Fruit fly (Drosophila melanogaster) whole organism, prepupa: ENCODE results near the gene Ubr3.
A peak's percentile ranks its signal among the peaks of the same experiment; 100 is the strongest.

ENCODE experiments used
- CG10631 ChIP-seq: fragments of 200-800 bp; sonication (Bioruptor generic); optimal IDR thresholded peaks from 2 replicates; lab custom pipeline; 2016; ENCODE audit warnings: missing biosample characterization, missing genetic modification characterization
- CG10669 ChIP-seq: fragments of 200-800 bp; sonication (Bioruptor generic); optimal IDR thresholded peaks from 3 replicates; lab custom pipeline; 2018; ENCODE audit warnings: missing biosample characterization, mild to moderate bottlenecking, missing genetic modification characterization, moderate library complexity
- CG11294 ChIP-seq: fragments of 200-800 bp; sonication (Bioruptor generic); IDR thresholded peaks from 2 replicates; pipeline ENCODE4 v1.3.6; 2022; ENCODE audit warnings: missing biosample characterization, missing genetic modification characterization
- CG11762 ChIP-seq: fragments of 200-800 bp; sonication (Bioruptor generic); optimal IDR thresholded peaks from 3 replicates; lab custom pipeline; 2016; ENCODE audit warnings: missing biosample characterization, missing genetic modification characterization; ENCODE audit not compliant: insufficient read depth
- CG11902 ChIP-seq: fragments of 200-800 bp; sonication (Bioruptor generic); optimal IDR thresholded peaks from 3 replicates; lab custom pipeline; 2016; ENCODE audit warnings: missing biosample characterization, missing genetic modification characterization
- CG15336 ChIP-seq: fragments of 200-800 bp; sonication (Bioruptor generic); IDR thresholded peaks from 2 replicates; pipeline ENCODE4 v1.3.6; 2022; ENCODE audit warnings: missing biosample characterization, missing genetic modification characterization
- CG16779 ChIP-seq: fragments of 200-800 bp; sonication (Bioruptor generic); optimal IDR thresholded peaks from 3 replicates; lab custom pipeline; 2017; ENCODE audit warnings: missing biosample characterization, mild to moderate bottlenecking, missing genetic modification characterization
- CG31627 ChIP-seq: fragments of 200-800 bp; sonication (Bioruptor generic); optimal IDR thresholded peaks from 3 replicates; lab custom pipeline; 2016; ENCODE audit warnings: missing biosample characterization, missing genetic modification characterization
- CG32006 ChIP-seq: fragments of 200-800 bp; sonication (Bioruptor generic); optimal IDR thresholded peaks from 3 replicates; lab custom pipeline; 2017; ENCODE audit warnings: missing biosample characterization, mild to moderate bottlenecking, missing genetic modification characterization
- CG34406 ChIP-seq: fragments of 200-800 bp; sonication (Bioruptor generic); optimal IDR thresholded peaks from 3 replicates; lab custom pipeline; 2016; ENCODE audit warnings: missing biosample characterization, missing genetic modification characterization
- CG3919 ChIP-seq: fragments of 200-800 bp; sonication (Bioruptor generic); optimal IDR thresholded peaks from 3 replicates; lab custom pipeline; 2016; ENCODE audit warnings: missing biosample characterization, missing genetic modification characterization
- CG4318 ChIP-seq: fragments of 200-800 bp; sonication (Bioruptor generic); optimal IDR thresholded peaks from 3 replicates; lab custom pipeline; 2017; ENCODE audit warnings: missing biosample characterization, mild to moderate bottlenecking, missing genetic modification characterization
- CG6163 ChIP-seq: fragments of 200-800 bp; sonication (Bioruptor generic); IDR thresholded peaks from 3 replicates; pipeline ENCODE4 v1.3.6; 2022; ENCODE audit warnings: missing biosample characterization, missing genetic modification characterization
- CG6276 ChIP-seq: fragments of 200-800 bp; sonication (Bioruptor generic); optimal IDR thresholded peaks from 2 replicates; lab custom pipeline; 2017; ENCODE audit warnings: missing biosample characterization, mild to moderate bottlenecking, missing genetic modification characterization
- CG6792 ChIP-seq: fragments of 200-800 bp; sonication (Bioruptor generic); optimal IDR thresholded peaks from 3 replicates; lab custom pipeline; 2016; ENCODE audit warnings: missing biosample characterization, missing genetic modification characterization
- CG6808 ChIP-seq: fragments of 200-800 bp; sonication (Bioruptor generic); optimal IDR thresholded peaks from 3 replicates; lab custom pipeline; 2017; ENCODE audit warnings: missing biosample characterization, missing genetic modification characterization, mild to moderate bottlenecking, moderate library complexity, missing genetic modification reagents
- CG6854 ChIP-seq: fragments of 200-800 bp; sonication (Bioruptor generic); optimal IDR thresholded peaks from 2 replicates; lab custom pipeline; 2017; ENCODE audit warnings: missing biosample characterization, mild to moderate bottlenecking, missing genetic modification characterization
- CG7368 ChIP-seq: fragments of 200-800 bp; sonication (Bioruptor generic); optimal IDR thresholded peaks from 3 replicates; lab custom pipeline; 2016; ENCODE audit warnings: missing biosample characterization, missing genetic modification characterization
- CG8119 ChIP-seq: fragments of 200-800 bp; sonication (Bioruptor generic); IDR thresholded peaks from 3 replicates; pipeline ENCODE4 v1.3.6; 2022; ENCODE audit warnings: missing biosample characterization, missing genetic modification characterization
- CG8632 ChIP-seq: fragments of 200-800 bp; sonication (Bioruptor generic); optimal IDR thresholded peaks from 3 replicates; lab custom pipeline; 2016; ENCODE audit warnings: missing biosample characterization, missing genetic modification characterization
- CG9139 ChIP-seq: fragments of 200-800 bp; sonication (Bioruptor generic); optimal IDR thresholded peaks from 3 replicates; lab custom pipeline; 2017; ENCODE audit warnings: missing biosample characterization, mild to moderate bottlenecking, missing genetic modification characterization
- Eip75B ChIP-seq: fragments of 200-800 bp; sonication (Bioruptor generic); optimal IDR thresholded peaks from 3 replicates; lab custom pipeline; 2016; ENCODE audit warnings: missing biosample characterization, missing genetic modification characterization
- Eip78C ChIP-seq: fragments of 200-800 bp; sonication (Bioruptor generic); peaks from one replicate; lab custom pipeline; 2016; ENCODE audit warnings: missing biosample characterization, missing genetic modification characterization
- Eip93F ChIP-seq: fragments of 200-800 bp; sonication (Bioruptor generic); optimal IDR thresholded peaks from 2 replicates; lab custom pipeline; 2016; ENCODE audit warnings: missing biosample characterization, mild to moderate bottlenecking, missing genetic modification characterization
- Ets21C ChIP-seq: fragments of 200-800 bp; sonication (Bioruptor generic); optimal IDR thresholded peaks from 3 replicates; lab custom pipeline; 2016; ENCODE audit warnings: missing biosample characterization, missing genetic modification characterization
- Ets96B ChIP-seq: fragments of 200-800 bp; optimal IDR thresholded peaks from 2 replicates; lab custom pipeline; 2019; ENCODE audit warnings: missing biosample characterization, mild to moderate bottlenecking, missing genetic modification characterization, moderate library complexity
- Hr38 ChIP-seq: sonication (Bioruptor generic); optimal IDR thresholded peaks from 2 replicates; lab custom pipeline; 2016; ENCODE audit warnings: missing biosample characterization, missing genetic modification characterization
- Hr39 ChIP-seq: fragments of 200-800 bp; sonication (Bioruptor generic); optimal IDR thresholded peaks from 2 replicates; lab custom pipeline; 2016; ENCODE audit warnings: missing biosample characterization, missing genetic modification characterization
- Hr4 ChIP-seq: fragments of 200-800 bp; sonication (Bioruptor generic); optimal IDR thresholded peaks from 3 replicates; lab custom pipeline; 2016; ENCODE audit warnings: missing biosample characterization, missing genetic modification characterization
- Lpt ChIP-seq: fragments of 200-800 bp; sonication (Bioruptor generic); optimal IDR thresholded peaks from 3 replicates; lab custom pipeline; 2016; ENCODE audit warnings: missing biosample characterization, missing genetic modification characterization
- Met ChIP-seq: fragments of 200-800 bp; sonication (Bioruptor generic); optimal IDR thresholded peaks from 3 replicates; lab custom pipeline; 2016; ENCODE audit warnings: missing biosample characterization, missing genetic modification characterization
- OdsH ChIP-seq: fragments of 200-800 bp; sonication (Bioruptor generic); optimal IDR thresholded peaks from 3 replicates; lab custom pipeline; 2016; ENCODE audit warnings: missing biosample characterization, missing genetic modification characterization
- Smox ChIP-seq: fragments of 200-800 bp; sonication (Bioruptor generic); optimal IDR thresholded peaks from 3 replicates; lab custom pipeline; 2016; ENCODE audit warnings: missing biosample characterization, missing genetic modification characterization
- Sox102F ChIP-seq: fragments of 200-800 bp; sonication (Bioruptor generic); optimal IDR thresholded peaks from 2 replicates; lab custom pipeline; 2016; ENCODE audit warnings: missing biosample characterization, mild to moderate bottlenecking, missing genetic modification characterization
- Sox14 ChIP-seq: fragments of 200-800 bp; sonication (Bioruptor generic); optimal IDR thresholded peaks from 3 replicates; lab custom pipeline; 2016; ENCODE audit warnings: missing biosample characterization, missing genetic modification characterization
- Sox15 ChIP-seq: fragments of 200-800 bp; sonication (Bioruptor generic); optimal IDR thresholded peaks from 3 replicates; lab custom pipeline; 2016; ENCODE audit warnings: missing biosample characterization, missing genetic modification characterization
- achi ChIP-seq: fragments of 200-800 bp; sonication (Bioruptor generic); optimal IDR thresholded peaks from 3 replicates; lab custom pipeline; 2016; ENCODE audit warnings: missing biosample characterization, missing genetic modification characterization
- acj6 ChIP-seq: fragments of 200-800 bp; sonication (Bioruptor generic); optimal IDR thresholded peaks from 3 replicates; lab custom pipeline; 2016; ENCODE audit warnings: missing biosample characterization, missing genetic modification characterization
- cyc ChIP-seq: fragments of 200-800 bp; sonication (Bioruptor generic); optimal IDR thresholded peaks from 3 replicates; lab custom pipeline; 2016; ENCODE audit warnings: missing biosample characterization, missing genetic modification characterization
- dsx ChIP-seq: fragments of 200-800 bp; optimal IDR thresholded peaks from 3 replicates; lab custom pipeline; 2019; ENCODE audit warnings: missing biosample characterization, mild to moderate bottlenecking, missing genetic modification characterization, moderate library complexity; ENCODE audit not compliant: poor library complexity, severe bottlenecking
- eg ChIP-seq: fragments of 200-800 bp; sonication (Bioruptor generic); IDR thresholded peaks from 3 replicates; pipeline ENCODE4 v1.3.6; 2022; ENCODE audit warnings: missing biosample characterization, missing genetic modification characterization
- esn ChIP-seq: fragments of 200-800 bp; sonication (Bioruptor generic); optimal IDR thresholded peaks from 2 replicates; lab custom pipeline; 2016; ENCODE audit warnings: missing biosample characterization, mild to moderate bottlenecking, missing genetic modification characterization, moderate library complexity
- fd59A ChIP-seq: fragments of 200-800 bp; sonication (Bioruptor generic); optimal IDR thresholded peaks from 2 replicates; lab custom pipeline; 2017; ENCODE audit warnings: missing biosample characterization, mild to moderate bottlenecking, missing genetic modification characterization, missing genetic modification reagents
- fkh ChIP-seq: fragments of 200-800 bp; sonication (Bioruptor generic); optimal IDR thresholded peaks from 3 replicates; lab custom pipeline; 2017; ENCODE audit warnings: missing biosample characterization, mild to moderate bottlenecking, missing genetic modification characterization, moderate library complexity
- lz ChIP-seq: fragments of 200-800 bp; sonication (Bioruptor generic); optimal IDR thresholded peaks from 3 replicates; lab custom pipeline; 2016; ENCODE audit warnings: missing biosample characterization, missing genetic modification characterization
- net ChIP-seq: fragments of 200-800 bp; sonication (Bioruptor generic); optimal IDR thresholded peaks from 3 replicates; lab custom pipeline; 2016; ENCODE audit warnings: missing biosample characterization, missing genetic modification characterization
- pdm3 ChIP-seq: fragments of 200-800 bp; sonication (Bioruptor generic); optimal IDR thresholded peaks from 3 replicates; lab custom pipeline; 2016; ENCODE audit warnings: missing biosample characterization, missing genetic modification characterization
- salr ChIP-seq, 2 experiments: fragments of 200-800 bp; sonication (Bioruptor generic); optimal IDR thresholded peaks; 3 replicates each; lab custom pipeline; 2016 to 2018; ENCODE audit warnings: missing biosample characterization in 2 of 2, missing genetic modification characterization in 2 of 2, mild to moderate bottlenecking in 1 of 2
- ss ChIP-seq, 2 experiments: fragments of 200-800 bp; sonication (Bioruptor generic); optimal IDR thresholded peaks; 2 replicates in 1 of 2; 3 replicates in 1 of 2; lab custom pipeline; 2017 to 2018; ENCODE audit warnings: mild to moderate bottlenecking in 2 of 2, missing biosample characterization in 2 of 2, missing genetic modification characterization in 2 of 2, moderate library complexity in 1 of 2
- svp ChIP-seq: fragments of 200-800 bp; sonication (Bioruptor generic); peaks from one replicate; lab custom pipeline; 2016; ENCODE audit warnings: missing biosample characterization, missing genetic modification characterization
- topi ChIP-seq: fragments of 200-800 bp; sonication (Bioruptor generic); optimal IDR thresholded peaks from 3 replicates; lab custom pipeline; 2016; ENCODE audit warnings: missing biosample characterization, missing genetic modification characterization
- vri ChIP-seq: fragments of 200-800 bp; sonication (Bioruptor generic); optimal IDR thresholded peaks from 3 replicates; lab custom pipeline; 2016; ENCODE audit warnings: missing biosample characterization, mild to moderate bottlenecking, missing genetic modification characterization

Ubr3 gene

dm6 chrX:7920081-7920688 is 15.5 kb upstream of the Ubr3 start, which contains the start of the genes hdm and Ykt6:
TSS of gene hdm (minus strand) at chrX:7920131.
TSS of gene Ykt6 (plus strand) at chrX:7920409.
- TF ChIP-seq pdm3, result no peak
- TF ChIP-seq Eip78C (GFP tag; lab: Kevin White, UChicago), result peak; percentile 82
- no peak for TF ChIP-seq CG16779 (tag; lab: Kevin White, UChicago)
- peak; percentile 77 for TF ChIP-seq fkh (GFP tag; lab: Kevin White, UChicago)
- TF ChIP-seq ss (GFP tag; optimal IDR thresholded peaks at IDR 0.05; lab: Kevin White, UChicago), result no peak
- TF ChIP-seq CG31627 (GFP tag; lab: Kevin White, UChicago), result peak; percentile 79
- no peak for TF ChIP-seq Hr4 (GFP tag; lab: Kevin White, UChicago)
- peak; percentile 65 for TF ChIP-seq Ets21C (GFP tag; lab: Kevin White, UChicago)
- TF ChIP-seq CG10631 (GFP tag; lab: Kevin White, UChicago), result peak; percentile 81
- peak; percentile 35 for TF ChIP-seq CG11762 (GFP tag; lab: Kevin White, UChicago)
- peak; percentile 78 for TF ChIP-seq topi
- TF ChIP-seq CG15336, result peak; percentile 52; the same call in 1 of the 2 replicates
- TF ChIP-seq fd59A (GFP tag; lab: Kevin White, UChicago), result peak; percentile 28
- TF ChIP-seq net (GFP tag; lab: Kevin White, UChicago), result peak; percentile 55
- no peak for TF ChIP-seq CG6276 (GFP tag; lab: Kevin White, UChicago)
- peak; percentile 71 for TF ChIP-seq acj6
- TF ChIP-seq Smox (GFP tag; lab: Kevin White, UChicago), result no peak
- TF ChIP-seq CG6792 (GFP tag; lab: Kevin White, UChicago), result peak; percentile 63
- peak; percentile 23 for TF ChIP-seq Hr38 (GFP tag; lab: Kevin White, UChicago)
- TF ChIP-seq achi, result peak; percentile 74
- no peak for TF ChIP-seq Hr39
- TF ChIP-seq Ets96B (tag; lab: Kevin White, UChicago), result peak; percentile 62
- peak; percentile 55 for TF ChIP-seq Sox15 (GFP tag; lab: Kevin White, UChicago)
- peak; percentile 80 for TF ChIP-seq lz (GFP tag; lab: Kevin White, UChicago)
- TF ChIP-seq svp (GFP tag; lab: Kevin White, UChicago), result peak; percentile 85
- no peak for TF ChIP-seq CG4318 (GFP tag; lab: Kevin White, UChicago)
- TF ChIP-seq CG34406 (GFP tag; lab: Kevin White, UChicago), result no peak
- peak; percentile 70 for TF ChIP-seq CG7368 (GFP tag; lab: Kevin White, UChicago)
- no peak for TF ChIP-seq Eip93F
- peak; percentile 27 for TF ChIP-seq CG11902 (GFP tag; lab: Kevin White, UChicago)
- TF ChIP-seq CG6854, result no peak
- peak; percentile 25 for TF ChIP-seq dsx (GFP tag; lab: Kevin White, UChicago)
- TF ChIP-seq CG10669 (GFP tag; lab: Kevin White, UChicago), result no peak
- TF ChIP-seq CG8632 (GFP tag; lab: Kevin White, UChicago), result no peak
- TF ChIP-seq CG6808 (GFP tag; lab: Kevin White, UChicago), result no peak
- no peak for TF ChIP-seq CG8119 (GFP tag; lab: Robert Waterston, UW)
- no peak for TF ChIP-seq vri (GFP tag; lab: Kevin White, UChicago)
- peak; percentile 80 for TF ChIP-seq esn
- no peak for TF ChIP-seq CG9139 (GFP tag; lab: Kevin White, UChicago)
- peak; percentile 81 for TF ChIP-seq cyc (GFP tag; lab: Kevin White, UChicago)
- TF ChIP-seq Sox14 (GFP tag; lab: Kevin White, UChicago), result peak; percentile 73
- no peak; the same call in 1 of the 3 replicates for TF ChIP-seq CG6163 (GFP tag; lab: Robert Waterston, UW)
- TF ChIP-seq CG32006 (GFP tag; lab: Kevin White, UChicago), result no peak
- TF ChIP-seq CG11294 (GFP tag; lab: Robert Waterston, UW), result peak; percentile 45; the same call in 1 of the 2 replicates
- TF ChIP-seq OdsH (GFP tag; lab: Kevin White, UChicago), result no peak
- no peak for TF ChIP-seq Eip75B (GFP tag; lab: Kevin White, UChicago)
- peak; percentile 27 for TF ChIP-seq Lpt
- TF ChIP-seq CG3919, result no peak
- TF ChIP-seq salr (GFP tag; optimal IDR thresholded peaks at IDR 0.05; lab: Kevin White, UChicago), result no peak
- TF ChIP-seq Sox102F, result no peak
- no peak; the same call in 2 of the 3 replicates for TF ChIP-seq eg (GFP tag; lab: Robert Waterston, UW)
- TF ChIP-seq Met (GFP tag; lab: Kevin White, UChicago), result no peak
